Fruit fly (Drosophila melanogaster): Measurements from ENCODE around the gene Pka-R1.

The Pka-R1 gene

dm6 chr3L:20784812-20785671 is 30.9 kb upstream of the Pka-R1 start (continued):
- TF ChIP-seq Eip74EF (GFP tag; optimal IDR thresholded peaks at IDR 0.05): peak in 1 of 2 experiments; percentile 56
- TF ChIP-seq cg (GFP tag; optimal IDR thresholded peaks at IDR 0.05): peak; percentile 62
- TF ChIP-seq MTF-1 (GFP tag; optimal IDR thresholded peaks at IDR 0.05; ENCODE audit: borderline replicate concordance): peak; percentile 56
- no peak for TF ChIP-seq D (optimal IDR thresholded peaks at IDR 0.05)
- peak; percentile 41 for TF ChIP-seq D (GFP tag; optimal IDR thresholded peaks at IDR 0.05)
- peak; percentile 37; the same call in 1 of the 2 replicates for TF ChIP-seq ranshi (GFP tag; IDR thresholded peaks at IDR 0.05)
- peak in 1 of 3 experiments; percentile 57 for TF ChIP-seq lola (GFP tag; optimal IDR thresholded peaks at IDR 0.05)
- peak; percentile 48 for TF ChIP-seq HmgZ (tag; optimal IDR thresholded peaks at IDR 0.05)
- no peak for TF ChIP-seq CG8388 (GFP tag; optimal IDR thresholded peaks at IDR 0.05)
- peak; percentile 19 for TF ChIP-seq CG30020 (tag; optimal IDR thresholded peaks at IDR 0.05)
- TF ChIP-seq kni (GFP tag; optimal IDR thresholded peaks at IDR 0.05): peak; percentile 89
- peak; percentile 82 for TF ChIP-seq wdn (GFP tag; IDR thresholded peaks at IDR 0.05)
- TF ChIP-seq sqz (GFP tag; optimal IDR thresholded peaks at IDR 0.05): peak; percentile 84
- peak; percentile 41; the same call in 1 of the 3 replicates for TF ChIP-seq CG11695 (GFP tag; IDR thresholded peaks at IDR 0.05)
- TF ChIP-seq CG11504 (tag; optimal IDR thresholded peaks at IDR 0.05): peak; percentile 61
- peak; percentile 67 for TF ChIP-seq Dek (tag; optimal IDR thresholded peaks at IDR 0.05)
- TF ChIP-seq phol (tag; optimal IDR thresholded peaks at IDR 0.05): peak; percentile 50
- no peak for TF ChIP-seq CG13123 (GFP tag; optimal IDR thresholded peaks at IDR 0.05)
- TF ChIP-seq CG34224 (GFP tag; IDR thresholded peaks at IDR 0.05; ENCODE audit: partially characterized antibody): peak; percentile 69
- no peak for TF ChIP-seq CG12236 (GFP tag; optimal IDR thresholded peaks at IDR 0.05)
- TF ChIP-seq bigmax (GFP tag; optimal IDR thresholded peaks at IDR 0.05): peak; percentile 37
- peak; percentile 51 for TF ChIP-seq Fer1 (GFP tag; optimal IDR thresholded peaks at IDR 0.05)
- peak; percentile 50 to 58 for TF ChIP-seq Hr51 (GFP tag; optimal IDR thresholded peaks at IDR 0.05)
- no peak for TF ChIP-seq ase (GFP tag; IDR thresholded peaks at IDR 0.05)
- TF ChIP-seq ssp (GFP tag; IDR thresholded peaks at IDR 0.05): no peak
- peak; percentile 27 for TF ChIP-seq CG13296 (GFP tag; optimal IDR thresholded peaks at IDR 0.05)
- peak; percentile 67; the same call in 2 of the 3 replicates for TF ChIP-seq z (GFP tag; IDR thresholded peaks at IDR 0.05)
- TF ChIP-seq NFAT (GFP tag; IDR thresholded peaks at IDR 0.05): 0 out of 2 replicates have a peak, but pooled peaks have one; percentile 36
- no peak for TF ChIP-seq crol (GFP tag; IDR thresholded peaks at IDR 0.05)
- TF ChIP-seq onecut (GFP tag; IDR thresholded peaks at IDR 0.05): 0 out of 2 replicates have a peak, but pooled peaks have one; percentile 9
- no peak for TF ChIP-seq Poxn (GFP tag; IDR thresholded peaks at IDR 0.05)
- no peak for TF ChIP-seq CG9215 (GFP tag; IDR thresholded peaks at IDR 0.05)
- peak; percentile 93 for TF ChIP-seq row (GFP tag; IDR thresholded peaks at IDR 0.05)
- TF ChIP-seq Taf1 (GFP tag; IDR thresholded peaks at IDR 0.05): no peak
- peak; percentile 44 for TF ChIP-seq nmo (GFP tag; optimal IDR thresholded peaks at IDR 0.05)
- no peak for TF ChIP-seq CG32772 (GFP tag; IDR thresholded peaks at IDR 0.05)
- peak; percentile 41 for TF ChIP-seq CG12104 (GFP tag; optimal IDR thresholded peaks at IDR 0.05)
- TF ChIP-seq CG32767 (GFP tag; IDR thresholded peaks at IDR 0.05): no peak
- TF ChIP-seq br (optimal IDR thresholded peaks at IDR 0.05): no peak
- peak; percentile 83 for TF ChIP-seq Tbp (GFP tag; optimal IDR thresholded peaks at IDR 0.05)
- TF ChIP-seq fru (optimal IDR thresholded peaks at IDR 0.05): no peak
- peak; percentile 19 for TF ChIP-seq ems (GFP tag; optimal IDR thresholded peaks at IDR 0.05)
- TF ChIP-seq grau (tag; optimal IDR thresholded peaks at IDR 0.05): peak; percentile 40
- peak; percentile 81; the same call in 2 of the 3 replicates for TF ChIP-seq CG2199 (GFP tag; IDR thresholded peaks at IDR 0.05)
- peak; percentile 46 for TF ChIP-seq zen (tag; optimal IDR thresholded peaks at IDR 0.05)
- TF ChIP-seq CG34422 (GFP tag; IDR thresholded peaks at IDR 0.05): peak; percentile 45; the same call in 1 of the 3 replicates
- TF ChIP-seq CG2712 (tag; optimal IDR thresholded peaks at IDR 0.05): peak; percentile 56
- peak; percentile 69 for TF ChIP-seq sob (GFP tag; IDR thresholded peaks at IDR 0.05)
- no peak; the same call in 2 of the 3 replicates for TF ChIP-seq tgo (GFP tag; IDR thresholded peaks at IDR 0.05)
